Fruit fly (Drosophila melanogaster): ENCODE measurements around the gene CG44001.

The CG44001 gene

dm6 chr2L:5060952-5061478 is 17.9 kb downstream of the CG44001 start (continued):
- TF ChIP-seq Eip75B (GFP tag; optimal IDR thresholded peaks at IDR 0.05) (peak; percentile 16), fkh (GFP tag; optimal IDR thresholded peaks at IDR 0.05) (peak; percentile 87), Sox14 (GFP tag; optimal IDR thresholded peaks at IDR 0.05) (peak; percentile 11), Met (GFP tag; optimal IDR thresholded peaks at IDR 0.05) (no peak), topi (GFP tag; optimal IDR thresholded peaks at IDR 0.05) (peak; percentile 35), CG10631 (GFP tag; optimal IDR thresholded peaks at IDR 0.05) (no peak), fd85E (GFP tag; optimal IDR thresholded peaks at IDR 0.05) (no peak), CG3919 (GFP tag; optimal IDR thresholded peaks at IDR 0.05) (no peak)

- TF ChIP-seq CG6163 (GFP tag; IDR thresholded peaks at IDR 0.05) (no peak), CG6854 (GFP tag; optimal IDR thresholded peaks at IDR 0.05) (no peak), spab (GFP tag; optimal IDR thresholded peaks at IDR 0.05) (no peak), CG16779 (tag; optimal IDR thresholded peaks at IDR 0.05) (no peak), CG15336 (GFP tag; IDR thresholded peaks at IDR 0.05) (no peak), Ets21C (GFP tag; optimal IDR thresholded peaks at IDR 0.05) (no peak), CG10669 (GFP tag; optimal IDR thresholded peaks at IDR 0.05) (no peak), Ets96B (tag; optimal IDR thresholded peaks at IDR 0.05) (no peak), Sox14 (GFP tag; optimal IDR thresholded peaks at IDR 0.05) (no peak), achi (GFP tag; optimal IDR thresholded peaks at IDR 0.05) (no peak), CG8319 (GFP tag; optimal IDR thresholded peaks at IDR 0.05) (no peak), net (GFP tag; optimal IDR thresholded peaks at IDR 0.05) (no peak), Hr4 (GFP tag; optimal IDR thresholded peaks at IDR 0.05) (no peak)
Observed at dm6 chr2L:5062799-5063404, 19.8 kb downstream of the CG44001 start.

- TF ChIP-seq Eip75B (GFP tag; optimal IDR thresholded peaks at IDR 0.05) (no peak), CG6276 (GFP tag; optimal IDR thresholded peaks at IDR 0.05) (peak; percentile 80), CG6854 (GFP tag; optimal IDR thresholded peaks at IDR 0.05) (peak; percentile 20)
Observed at dm6 chr2L:5063936-5064335, 20.9 kb downstream of the CG44001 start.

- peak; percentile 54 for TF ChIP-seq Blimp-1 (GFP tag; optimal IDR thresholded peaks at IDR 0.05)
- peak; percentile 56 for TF ChIP-seq CG6808 (GFP tag; optimal IDR thresholded peaks at IDR 0.05)
- TF ChIP-seq Ets96B (tag; optimal IDR thresholded peaks at IDR 0.05), result no peak
- peak; percentile 84 for TF ChIP-seq CG3919 (GFP tag; optimal IDR thresholded peaks at IDR 0.05)
- peak; percentile 73 for TF ChIP-seq esn (GFP tag; optimal IDR thresholded peaks at IDR 0.05)
- peak; percentile 62 for TF ChIP-seq CG3032 (tag; optimal IDR thresholded peaks at IDR 0.05)
- peak; percentile 59 to 81 for TF ChIP-seq ss (GFP tag; optimal IDR thresholded peaks at IDR 0.05)
- peak; percentile 60 for TF ChIP-seq Hr39 (GFP tag; optimal IDR thresholded peaks at IDR 0.05)
- TF ChIP-seq CG6854 (GFP tag; optimal IDR thresholded peaks at IDR 0.05), result peak; percentile 94
- TF ChIP-seq Sox102F (GFP tag; optimal IDR thresholded peaks at IDR 0.05), result peak; percentile 75
- TF ChIP-seq Lpt (GFP tag; optimal IDR thresholded peaks at IDR 0.05), result no peak
- TF ChIP-seq Sox15 (GFP tag; optimal IDR thresholded peaks at IDR 0.05), result no peak
- TF ChIP-seq Hr4 (GFP tag; optimal IDR thresholded peaks at IDR 0.05), result no peak
- peak; percentile 53 for TF ChIP-seq acj6 (GFP tag; optimal IDR thresholded peaks at IDR 0.05)
- peak; percentile 71 for TF ChIP-seq cyc (GFP tag; optimal IDR thresholded peaks at IDR 0.05)
- no peak for TF ChIP-seq Smox (GFP tag; optimal IDR thresholded peaks at IDR 0.05)
- TF ChIP-seq Eip93F (GFP tag; optimal IDR thresholded peaks at IDR 0.05), result no peak
- TF ChIP-seq achi (GFP tag; optimal IDR thresholded peaks at IDR 0.05), result peak; percentile 53
- no peak for TF ChIP-seq dsx (GFP tag; optimal IDR thresholded peaks at IDR 0.05; ENCODE audit: poor library complexity, severe bottlenecking)
- TF ChIP-seq CG8319 (GFP tag; optimal IDR thresholded peaks at IDR 0.05), result peak; percentile 42
- TF ChIP-seq CG1621 (tag; optimal IDR thresholded peaks at IDR 0.05), result no peak
- peak; percentile 69 for TF ChIP-seq CG16779 (tag; optimal IDR thresholded peaks at IDR 0.05)
- peak; percentile 27 for TF ChIP-seq CG8632 (GFP tag; optimal IDR thresholded peaks at IDR 0.05)
- TF ChIP-seq CG10669 (GFP tag; optimal IDR thresholded peaks at IDR 0.05), result peak; percentile 99
- peak; percentile 33 for TF ChIP-seq fd59A (GFP tag; optimal IDR thresholded peaks at IDR 0.05)
- peak; percentile 7; the same call in 1 of the 2 replicates for TF ChIP-seq CG11294 (GFP tag; IDR thresholded peaks at IDR 0.05)
- TF ChIP-seq CG4318 (GFP tag; optimal IDR thresholded peaks at IDR 0.05), result no peak
- TF ChIP-seq dac (GFP tag; optimal IDR thresholded peaks at IDR 0.05), result no peak
- TF ChIP-seq eg (GFP tag; IDR thresholded peaks at IDR 0.05), result no peak; the same call in 2 of the 3 replicates
- TF ChIP-seq fkh (GFP tag; optimal IDR thresholded peaks at IDR 0.05), result peak; percentile 71
Observed at dm6 chr2L:5070797-5071579, 27.9 kb downstream of the CG44001 start, which contains the start of gene RpL37A. Gene RpL37A (plus strand): TSS chr2L:5070957.

Data from whole organism, prepupa.